Worm (Caenorhabditis elegans): ENCODE results near the gene lec-4.

The lec-4 gene

DNA sequence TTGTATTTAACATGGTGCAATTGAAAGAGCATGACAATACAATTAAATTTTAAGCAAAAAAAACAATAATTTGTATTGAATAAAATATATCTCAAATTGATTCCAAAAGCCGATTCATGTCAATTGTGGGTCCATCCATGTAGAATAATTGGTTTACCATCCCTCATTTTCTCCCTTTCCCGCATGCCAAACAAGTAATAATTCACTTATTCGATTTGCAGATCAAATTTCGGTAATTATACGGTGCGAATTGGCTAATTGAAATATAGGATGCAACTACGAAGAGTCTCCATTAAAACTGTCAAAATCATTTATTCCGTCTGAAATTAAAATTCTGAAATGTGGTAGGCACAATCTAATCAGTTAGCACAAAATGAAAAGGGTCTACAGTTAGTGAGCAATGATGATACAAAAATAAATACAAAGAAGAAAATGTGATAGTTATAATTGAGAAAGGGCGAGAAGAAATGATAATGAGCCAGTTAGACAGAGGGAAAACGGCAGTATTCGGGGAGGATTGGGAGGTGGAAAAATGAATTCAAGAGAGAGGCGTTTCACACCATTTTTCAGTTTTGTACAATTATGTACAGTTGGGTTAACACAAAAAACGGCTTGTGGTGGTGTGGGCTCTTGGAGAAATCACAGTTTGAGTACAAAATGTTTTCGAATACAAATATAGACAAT, 16.7 kb upstream of the lec-4 start (continued):
- TF ChIP-seq F23B12.7 (tag; optimal IDR thresholded peaks at IDR 0.05; ENCODE audit: insufficient read depth) (no peak), aptf-2 (GFP tag; conservative IDR thresholded peaks at IDR 0.05) (no peak), atf-7 (tag; optimal IDR thresholded peaks at IDR 0.05) (peak; percentile 34), cebp-2 (GFP tag; IDR thresholded peaks at IDR 0.05) (0 out of 2 replicates have a peak, but pooled peaks have one; percentile 60), ama-1 (optimal IDR thresholded peaks at IDR 0.05) (no peak), ama-1 (GFP tag; optimal IDR thresholded peaks at IDR 0.05) (no peak), attf-5 (GFP tag; optimal IDR thresholded peaks at IDR 0.05) (no peak), chd-7 (tag; optimal IDR thresholded peaks at IDR 0.05) (peak; percentile 40), C06A6.2 (GFP tag; conservative IDR thresholded peaks at IDR 0.05) (no peak), zfh-2 (GFP tag; conservative IDR thresholded peaks at IDR 0.05) (no peak), Y53F4B.3 (GFP tag; IDR thresholded peaks at IDR 0.05) (no peak), pha-4 (tag; optimal IDR thresholded peaks at IDR 0.05) (no peak), nhr-27 (tag; optimal IDR thresholded peaks at IDR 0.05) (no peak), efl-1 (GFP tag; optimal IDR thresholded peaks at IDR 0.05) (no peak), lir-1 (GFP tag; conservative IDR thresholded peaks at IDR 0.05) (no peak), egrh-3 (GFP tag; IDR thresholded peaks at IDR 0.05) (no peak), madf-6 (GFP tag; IDR thresholded peaks at IDR 0.05) (peak; percentile 8; the same call in 1 of the 2 replicates), T26A5.8 (tag; optimal IDR thresholded peaks at IDR 0.05) (no peak), F49E8.2 (tag; optimal IDR thresholded peaks at IDR 0.05; ENCODE audit: insufficient read depth) (no peak), hmg-1.2 (GFP tag; IDR thresholded peaks at IDR 0.05) (no peak), mcd-1 (GFP tag; IDR thresholded peaks at IDR 0.05) (no peak), hlh-12 (tag; optimal IDR thresholded peaks at IDR 0.05) (no peak), die-1 (tag; optimal IDR thresholded peaks at IDR 0.05) (no peak), B0336.3 (GFP tag; IDR thresholded peaks at IDR 0.05) (no peak), gei-17 (GFP tag; optimal IDR thresholded peaks at IDR 0.05) (no peak), ztf-28 (GFP tag; IDR thresholded peaks at IDR 0.05) (no peak), repo-1 (tag; optimal IDR thresholded peaks at IDR 0.05) (no peak), fkh-3 (tag; optimal IDR thresholded peaks at IDR 0.05) (no peak), tbp1 (GFP tag; optimal IDR thresholded peaks at IDR 0.05) (no peak), ccch-3 (GFP tag; optimal IDR thresholded peaks at IDR 0.05) (no peak), snpc-1.1 (tag; optimal IDR thresholded peaks at IDR 0.05; ENCODE audit: insufficient read depth) (no peak)

DNA sequence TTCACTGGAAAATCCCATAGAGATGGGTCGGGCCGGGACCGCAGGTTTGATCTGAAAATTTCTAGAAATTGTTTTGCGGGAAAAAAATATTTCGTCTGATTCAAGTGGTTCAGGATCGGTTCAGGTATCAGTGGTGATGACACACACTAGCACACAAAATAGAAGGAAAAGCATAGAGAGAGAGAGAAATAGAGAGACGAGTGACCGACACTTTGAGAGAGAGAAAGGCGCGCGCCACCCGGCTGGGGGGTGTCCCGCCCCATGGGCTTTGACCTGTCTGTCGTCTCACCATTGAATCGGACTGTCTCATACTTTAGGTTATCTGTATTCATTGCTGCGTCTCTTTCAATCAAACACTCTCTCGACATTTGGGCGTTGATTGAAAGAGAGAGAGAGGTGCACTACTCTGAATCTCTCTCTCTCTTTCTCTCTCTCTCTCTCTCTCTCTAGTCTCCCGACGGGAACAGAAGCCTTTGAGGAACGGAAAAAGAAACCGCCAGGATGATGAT, 13.4 kb upstream of the lec-4 start, which contains the start of gene acy-3:
TSS of gene acy-3 (minus strand) at position 51 of the 509 bp plus-strand sequence.
- TF ChIP-seq ztf-26 (tag; optimal IDR thresholded peaks at IDR 0.05) = no peak
- TF ChIP-seq F22D6.2 (tag; optimal IDR thresholded peaks at IDR 0.05) = no peak
- peak; percentile 1 for TF ChIP-seq F52B5.7 (tag; optimal IDR thresholded peaks at IDR 0.05)
- peak; percentile 11 for TF ChIP-seq somi-1 (GFP tag; optimal IDR thresholded peaks at IDR 0.05)
- TF ChIP-seq snpc-4 (GFP tag; optimal IDR thresholded peaks at IDR 0.05) = no peak
- TF ChIP-seq snpc-4 (tag; optimal IDR thresholded peaks at IDR 0.05) = peak in 1 of 4 experiments; percentile 28
- TF ChIP-seq hmg-1.2 (GFP tag; IDR thresholded peaks at IDR 0.05) = peak; percentile 73
- no peak for TF ChIP-seq Y95B8A.8 (GFP tag; IDR thresholded peaks at IDR 0.05)
- peak; percentile 42 for TF ChIP-seq ztf-22 (GFP tag; optimal IDR thresholded peaks at IDR 0.05)
- TF ChIP-seq cebp-1 (GFP tag; IDR thresholded peaks at IDR 0.05) = no peak
- TF ChIP-seq cebp-1 (tag; optimal IDR thresholded peaks at IDR 0.05) = peak; percentile 41
- peak; percentile 45; the same call in 1 of the 2 replicates for TF ChIP-seq dox-1 (GFP tag; IDR thresholded peaks at IDR 0.05)
- peak; percentile 61; the same call in 1 of the 2 replicates for TF ChIP-seq B0336.3 (GFP tag; IDR thresholded peaks at IDR 0.05)
- TF ChIP-seq mes-4 (tag; optimal IDR thresholded peaks at IDR 0.05) = no peak
- TF ChIP-seq lin-40 (tag; optimal IDR thresholded peaks at IDR 0.05) = peak; percentile 24
- peak; percentile 5 for TF ChIP-seq tbp1 (GFP tag; optimal IDR thresholded peaks at IDR 0.05)
- TF ChIP-seq mcd-1 (GFP tag; IDR thresholded peaks at IDR 0.05) = peak; percentile 56
- peak; percentile 75 for TF ChIP-seq nhr-80 (tag; optimal IDR thresholded peaks at IDR 0.05)
- 0 out of 2 replicates have a peak, but pooled peaks have one; percentile 62 for TF ChIP-seq Y53G8AR.9 (GFP tag; conservative IDR thresholded peaks at IDR 0.05)
- TF ChIP-seq attf-5 (GFP tag; optimal IDR thresholded peaks at IDR 0.05) = peak; percentile 45
- peak; percentile 74 for TF ChIP-seq zfh-2 (GFP tag; conservative IDR thresholded peaks at IDR 0.05)

All from whole organism, young adult.